Fruit fly (Drosophila melanogaster): ENCODE results near the gene CG5112.

The CG5112 gene

DNA sequence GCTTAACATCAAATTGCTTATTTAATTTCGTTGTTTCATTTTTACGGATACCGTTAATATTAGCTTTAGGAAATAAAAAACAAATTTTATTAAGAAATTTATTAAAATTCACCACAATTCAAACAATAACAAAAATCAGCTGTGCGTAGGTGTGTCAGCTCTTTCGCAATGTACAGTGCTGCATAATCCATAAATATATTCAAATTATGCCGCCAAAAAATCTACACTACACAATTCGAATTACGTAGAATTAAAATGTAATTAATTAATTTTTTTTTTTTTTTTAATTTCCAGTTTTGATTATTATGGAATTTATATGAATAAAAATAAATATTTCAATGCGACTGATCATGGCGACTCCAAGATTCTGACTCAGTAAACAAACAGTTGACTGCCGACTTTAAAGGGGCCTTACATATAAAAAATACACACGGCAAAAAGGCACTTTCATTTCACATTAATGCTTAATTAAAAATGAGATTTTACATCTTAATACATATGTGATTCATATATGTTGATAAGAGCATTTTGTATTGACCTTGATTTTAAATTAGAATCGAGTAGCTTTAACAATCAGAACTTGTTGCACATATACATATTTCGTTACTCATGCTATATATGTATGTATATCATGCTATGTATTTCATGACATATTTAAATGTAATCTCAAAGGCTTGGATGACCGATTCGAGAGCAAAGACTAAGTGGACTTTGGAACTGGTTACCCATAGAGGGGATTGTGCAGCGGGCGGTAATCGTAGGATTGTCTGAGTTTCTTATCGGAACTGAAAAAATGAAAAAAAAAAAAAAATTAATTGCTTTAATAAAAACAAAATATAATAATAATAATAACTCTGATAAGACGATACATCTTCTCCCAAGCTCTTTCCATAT lies 2.3 kb downstream of the CG5112 start (continued):
- TF ChIP-seq Gug (GFP tag; IDR thresholded peaks at IDR 0.05): no peak
- TF ChIP-seq CG7368 (GFP tag; optimal IDR thresholded peaks at IDR 0.05): peak; percentile 11
- peak; percentile 27 for TF ChIP-seq achi (GFP tag; optimal IDR thresholded peaks at IDR 0.05)
- TF ChIP-seq CG34406 (GFP tag; optimal IDR thresholded peaks at IDR 0.05): no peak
- no peak for TF ChIP-seq CG8119 (GFP tag; IDR thresholded peaks at IDR 0.05)
- TF ChIP-seq CG31627 (GFP tag; optimal IDR thresholded peaks at IDR 0.05): no peak
- TF ChIP-seq eg (GFP tag; IDR thresholded peaks at IDR 0.05): no peak; the same call in 2 of the 3 replicates
- TF ChIP-seq Smox (GFP tag; optimal IDR thresholded peaks at IDR 0.05): no peak
- peak; percentile 40 for TF ChIP-seq Ets96B (tag; optimal IDR thresholded peaks at IDR 0.05)
- peak; percentile 63 for TF ChIP-seq CG6854 (GFP tag; optimal IDR thresholded peaks at IDR 0.05)
- TF ChIP-seq Hr4 (GFP tag; optimal IDR thresholded peaks at IDR 0.05): peak; percentile 9
- no peak for TF ChIP-seq Hr38 (GFP tag; optimal IDR thresholded peaks at IDR 0.05)
- TF ChIP-seq fd59A (GFP tag; optimal IDR thresholded peaks at IDR 0.05): no peak
- TF ChIP-seq OdsH (GFP tag; optimal IDR thresholded peaks at IDR 0.05): peak; percentile 15
- no peak for TF ChIP-seq esn (GFP tag; optimal IDR thresholded peaks at IDR 0.05)
- TF ChIP-seq CG3032 (tag; optimal IDR thresholded peaks at IDR 0.05): no peak
- no peak for TF ChIP-seq CG6792 (GFP tag; optimal IDR thresholded peaks at IDR 0.05)
- peak; percentile 19 for TF ChIP-seq vri (GFP tag; optimal IDR thresholded peaks at IDR 0.05)
- peak; percentile 56 for TF ChIP-seq CG16779 (tag; optimal IDR thresholded peaks at IDR 0.05)
- TF ChIP-seq ss (GFP tag; optimal IDR thresholded peaks at IDR 0.05): peak; percentile 83 to 84
- TF ChIP-seq Eip93F (GFP tag; optimal IDR thresholded peaks at IDR 0.05): peak; percentile 47
- peak; percentile 70 for TF ChIP-seq CG6276 (GFP tag; optimal IDR thresholded peaks at IDR 0.05)
- peak; percentile 20 for TF ChIP-seq Sox102F (GFP tag; optimal IDR thresholded peaks at IDR 0.05)
- peak; percentile 1 for TF ChIP-seq lz (GFP tag; optimal IDR thresholded peaks at IDR 0.05)
- TF ChIP-seq CG8632 (GFP tag; optimal IDR thresholded peaks at IDR 0.05): peak; percentile 4
- no peak for TF ChIP-seq Sox15 (GFP tag; optimal IDR thresholded peaks at IDR 0.05)
- TF ChIP-seq CG8319 (GFP tag; optimal IDR thresholded peaks at IDR 0.05): no peak
- peak; percentile 16 for TF ChIP-seq Lpt (GFP tag; optimal IDR thresholded peaks at IDR 0.05)
- TF ChIP-seq CG10669 (GFP tag; optimal IDR thresholded peaks at IDR 0.05): peak; percentile 44

DNA sequence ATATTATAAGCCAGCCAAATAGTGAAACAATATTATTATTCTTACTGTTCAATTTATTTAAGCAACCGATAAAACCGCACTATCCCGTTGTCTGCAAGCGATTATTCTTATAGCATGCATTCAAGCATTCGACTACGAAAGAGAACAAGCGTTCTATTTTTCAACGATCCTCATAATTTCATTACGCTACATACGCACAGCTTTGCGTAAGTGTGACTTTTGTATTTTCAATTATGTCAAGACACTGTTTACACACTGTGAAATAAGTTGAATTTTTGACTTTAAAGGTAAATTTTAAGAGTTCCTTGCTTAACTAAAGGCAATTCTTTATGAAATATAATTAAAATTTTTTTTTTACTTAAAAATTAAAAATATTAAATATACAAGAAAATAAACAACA lies 3.8 kb downstream of the CG5112 start, which contains the start of gene CG33494:
TSS of gene CG33494 (minus strand) at position 90 of the 400 bp plus-strand sequence.
- TF ChIP-seq CG6792 (GFP tag; optimal IDR thresholded peaks at IDR 0.05) (no peak), CG11294 (GFP tag; IDR thresholded peaks at IDR 0.05) (no peak), dsx (GFP tag; optimal IDR thresholded peaks at IDR 0.05; ENCODE audit: poor library complexity, severe bottlenecking) (no peak), CG11762 (GFP tag; optimal IDR thresholded peaks at IDR 0.05; ENCODE audit: insufficient read depth) (no peak), CG4318 (GFP tag; optimal IDR thresholded peaks at IDR 0.05) (no peak), ss (GFP tag; optimal IDR thresholded peaks at IDR 0.05) (no peak), Ets96B (tag; optimal IDR thresholded peaks at IDR 0.05) (no peak)

DNA sequence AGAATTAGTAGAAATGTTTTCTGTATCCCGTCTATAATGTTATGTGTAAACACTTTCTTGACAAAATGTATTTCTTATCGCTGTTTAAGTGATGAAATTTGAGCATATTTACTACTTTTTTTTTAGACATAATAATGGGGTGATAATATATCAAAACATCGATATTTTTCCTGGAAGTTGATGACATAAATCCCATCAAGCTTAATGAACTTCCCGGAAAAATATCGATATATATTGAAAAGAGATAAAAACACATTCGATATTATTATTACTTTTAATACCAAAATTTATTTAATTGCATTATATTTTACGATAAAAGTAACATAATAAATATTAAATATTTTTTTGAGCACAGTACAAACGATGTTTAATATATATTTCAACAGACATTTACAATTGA lies 4.5 kb downstream of the CG5112 start:
- no peak for TF ChIP-seq Sox102F (GFP tag; optimal IDR thresholded peaks at IDR 0.05)
- no peak for TF ChIP-seq Lpt (GFP tag; optimal IDR thresholded peaks at IDR 0.05)
- no peak for TF ChIP-seq Ets96B (tag; optimal IDR thresholded peaks at IDR 0.05)
- TF ChIP-seq fd59A (GFP tag; optimal IDR thresholded peaks at IDR 0.05): no peak
- no peak for TF ChIP-seq Ets21C (GFP tag; optimal IDR thresholded peaks at IDR 0.05)
- no peak for TF ChIP-seq CG8119 (GFP tag; IDR thresholded peaks at IDR 0.05)
- TF ChIP-seq CG3919 (GFP tag; optimal IDR thresholded peaks at IDR 0.05): no peak
- no peak for TF ChIP-seq lz (GFP tag; optimal IDR thresholded peaks at IDR 0.05)
- no peak for TF ChIP-seq Smox (GFP tag; optimal IDR thresholded peaks at IDR 0.05)
- TF ChIP-seq CG7368 (GFP tag; optimal IDR thresholded peaks at IDR 0.05): no peak
- TF ChIP-seq fd85E (GFP tag; optimal IDR thresholded peaks at IDR 0.05): no peak

Measured in whole organism, prepupa.